Worm (Caenorhabditis elegans) whole organism, late embryonic: ENCODE results near the gene F13A2.2.

Source experiments
- ceh-9 ChIP-seq: sonication (generic microtip); optimal IDR thresholded peaks from 2 replicates; lab custom pipeline; 2016; ENCODE audit warnings: mild to moderate bottlenecking, missing genetic modification characterization, inconsistent platforms, missing compliant biosample characterization
- che-1 ChIP-seq: sonication (generic microtip); optimal IDR thresholded peaks from 2 replicates; lab custom pipeline; 2016; ENCODE audit warnings: mild to moderate bottlenecking, missing genetic modification characterization, missing compliant biosample characterization
- ets-4 ChIP-seq: sonication (generic microtip); optimal IDR thresholded peaks from 2 replicates; lab custom pipeline; 2016; ENCODE audit warnings: missing genetic modification characterization, missing compliant biosample characterization
- fkh-10 ChIP-seq: fragments of 150-350 bp; optimal IDR thresholded peaks from 2 replicates; lab custom pipeline; 2014; ENCODE audit warnings: missing biosample characterization, missing genetic modification reagents, missing genetic modification characterization
- syd-9 ChIP-seq: sonication (generic microtip); optimal IDR thresholded peaks from 2 replicates; lab custom pipeline; 2016; ENCODE audit warnings: mild to moderate bottlenecking, missing genetic modification characterization, moderate library complexity, missing compliant biosample characterization

DNA sequence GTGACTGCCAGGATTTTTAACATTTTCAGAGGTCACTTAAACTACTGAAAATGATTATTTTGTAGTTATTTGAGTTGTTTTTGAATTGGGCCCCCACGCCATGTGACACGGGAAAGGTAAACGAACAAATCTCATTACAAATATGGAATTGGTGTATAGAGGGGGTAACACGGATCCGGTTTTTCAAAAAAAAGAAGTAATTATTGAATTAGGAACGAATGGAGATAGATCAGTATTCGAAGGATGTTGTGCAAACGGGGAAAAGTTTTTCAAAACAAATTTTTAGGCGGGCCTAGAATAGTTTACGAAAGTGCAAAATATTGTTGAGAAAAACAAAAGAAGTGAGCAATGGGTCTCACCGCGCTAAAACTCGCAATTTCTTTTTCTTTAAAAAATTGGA is 17.9 kb downstream of the F13A2.2 start, which contains the start of gene F32D1.11:
- TF ChIP-seq fkh-10 (no peak), syd-9 (tag; lab: Kevin White, UChicago) (no peak), ceh-9 (tag; lab: Kevin White, UChicago) (no peak), che-1 (tag; lab: Kevin White, UChicago) (no peak), ets-4 (tag; lab: Kevin White, UChicago) (no peak)
